Worm (Caenorhabditis elegans) whole organism, L2 larva: ENCODE data around the gene T06C12.14.

Experiments
- C34F6.9 ChIP-seq: fragments of 150-350 bp; optimal IDR thresholded peaks from 2 replicates; lab custom pipeline; 2014; ENCODE audit warnings: missing biosample characterization, missing genetic modification characterization
- F13H6.1 ChIP-seq: sonication (generic microtip); optimal IDR thresholded peaks from 2 replicates; lab custom pipeline; 2016; ENCODE audit warnings: missing genetic modification characterization, missing compliant biosample characterization
- Y55F3AM.14 ChIP-seq: fragments of 200-800 bp; sonication (Bioruptor generic); optimal IDR thresholded peaks from 2 replicates; lab custom pipeline; 2018; ENCODE audit warnings: mild to moderate bottlenecking, missing genetic modification characterization, missing compliant biosample characterization
- ZK546.5 ChIP-seq: sonication (generic microtip); optimal IDR thresholded peaks from 2 replicates; lab custom pipeline; 2017; ENCODE audit warnings: missing biosample characterization, missing genetic modification characterization
- alr-1 ChIP-seq: fragments of 150-350 bp; optimal IDR thresholded peaks from 2 replicates; lab custom pipeline; 2014; ENCODE audit warnings: missing biosample characterization, missing genetic modification characterization
- aly-2 ChIP-seq: fragments of 150-350 bp; optimal IDR thresholded peaks from 2 replicates; lab custom pipeline; 2014; ENCODE audit warnings: missing biosample characterization, missing genetic modification characterization
- ama-1 ChIP-seq: fragments of 150-350 bp; optimal IDR thresholded peaks from 2 replicates; lab custom pipeline; 2018; ENCODE audit warnings: inconsistent platforms
- blmp-1 ChIP-seq: sonication (generic microtip); optimal IDR thresholded peaks from 2 replicates; lab custom pipeline; 2017; ENCODE audit warnings: missing genetic modification characterization, mild to moderate bottlenecking, missing compliant biosample characterization, antibody characterized with exemption, moderate library complexity; ENCODE audit not compliant: insufficient read depth
- ceh-16 ChIP-seq: fragments of 150-350 bp; optimal IDR thresholded peaks from 2 replicates; lab custom pipeline; 2014; ENCODE audit warnings: missing biosample characterization, missing genetic modification characterization
- ceh-82 ChIP-seq: fragments of 150-350 bp; optimal IDR thresholded peaks from 2 replicates; lab custom pipeline; 2014; ENCODE audit warnings: missing biosample characterization, missing genetic modification characterization
- crh-2 ChIP-seq: sonication (generic microtip); optimal IDR thresholded peaks from 2 replicates; lab custom pipeline; 2017; ENCODE audit warnings: missing biosample characterization, missing genetic modification characterization
- dmd-4 ChIP-seq: sonication (generic microtip); optimal IDR thresholded peaks from 2 replicates; lab custom pipeline; 2017; ENCODE audit warnings: missing biosample characterization, missing genetic modification characterization
- egl-27 ChIP-seq: sonication (generic microtip); optimal IDR thresholded peaks from 3 replicates; lab custom pipeline; 2017; ENCODE audit warnings: missing biosample characterization, missing genetic modification reagents, missing genetic modification characterization
- elt-1 ChIP-seq: fragments of 150-350 bp; optimal IDR thresholded peaks from 2 replicates; lab custom pipeline; 2014; ENCODE audit warnings: missing biosample characterization, missing genetic modification characterization
- elt-3 ChIP-seq: sonication (generic microtip); optimal IDR thresholded peaks from 2 replicates; lab custom pipeline; 2017; ENCODE audit warnings: missing biosample characterization, missing genetic modification characterization
- fos-1 ChIP-seq: fragments of 150-350 bp; optimal IDR thresholded peaks from 2 replicates; lab custom pipeline; 2014; ENCODE audit warnings: missing biosample characterization, missing genetic modification characterization
- gmeb-1 ChIP-seq: fragments of 150-350 bp; optimal IDR thresholded peaks from 2 replicates; lab custom pipeline; 2014; ENCODE audit warnings: missing biosample characterization, missing genetic modification characterization
- lin-11 ChIP-seq: fragments of 150-350 bp; sonication (generic microtip); optimal IDR thresholded peaks from 2 replicates; lab custom pipeline; 2014; ENCODE audit warnings: missing biosample characterization, missing genetic modification characterization, inconsistent platforms, mixed read lengths
- lin-13 ChIP-seq: fragments of 150-350 bp; optimal IDR thresholded peaks from 2 replicates; lab custom pipeline; 2014; ENCODE audit warnings: missing biosample characterization, missing genetic modification reagents, missing genetic modification characterization
- lin-39 ChIP-seq: fragments of 150-350 bp; optimal IDR thresholded peaks from 2 replicates; lab custom pipeline; 2014; ENCODE audit warnings: missing biosample characterization, missing genetic modification reagents, missing genetic modification characterization
- lsy-2 ChIP-seq, 2 experiments: fragments of 150-350 bp in 1 of 2; sonication (generic microtip) in 1 of 2; optimal IDR thresholded peaks; 2 replicates each; lab custom pipeline; 2014 to 2017; ENCODE audit warnings: missing biosample characterization in 2 of 2, missing genetic modification characterization in 2 of 2
- mbf-1 ChIP-seq: sonication (generic microtip); optimal IDR thresholded peaks from 2 replicates; lab custom pipeline; 2017; ENCODE audit warnings: missing biosample characterization, missing genetic modification characterization
- mdl-1 ChIP-seq, 2 experiments: fragments of 150-350 bp in 1 of 2; sonication (generic microtip) in 1 of 2; optimal IDR thresholded peaks; 2 replicates each; lab custom pipeline; 2017; ENCODE audit warnings: missing biosample characterization in 2 of 2, missing genetic modification characterization in 2 of 2
- nhr-10 ChIP-seq: sonication (generic microtip); optimal IDR thresholded peaks from 2 replicates; lab custom pipeline; 2017; ENCODE audit warnings: missing biosample characterization, missing genetic modification characterization
- nhr-11 ChIP-seq: fragments of 150-350 bp; optimal IDR thresholded peaks from 2 replicates; lab custom pipeline; 2014; ENCODE audit warnings: missing biosample characterization, missing genetic modification characterization
- nhr-12 ChIP-seq: fragments of 150-350 bp; optimal IDR thresholded peaks from 2 replicates; lab custom pipeline; 2014; ENCODE audit warnings: missing biosample characterization, missing genetic modification characterization
- nhr-129 ChIP-seq: fragments of 150-350 bp; optimal IDR thresholded peaks from 2 replicates; lab custom pipeline; 2014; ENCODE audit warnings: missing biosample characterization, missing genetic modification characterization
- nhr-21 ChIP-seq: fragments of 150-350 bp; optimal IDR thresholded peaks from 2 replicates; lab custom pipeline; 2014; ENCODE audit warnings: missing biosample characterization, missing genetic modification characterization
- nhr-23 ChIP-seq: fragments of 150-350 bp; optimal IDR thresholded peaks from 2 replicates; lab custom pipeline; 2014; ENCODE audit warnings: missing biosample characterization, missing genetic modification reagents, missing genetic modification characterization
- nhr-237 ChIP-seq: fragments of 150-350 bp; optimal IDR thresholded peaks from 2 replicates; lab custom pipeline; 2014; ENCODE audit warnings: missing biosample characterization, missing genetic modification characterization
- nhr-25 ChIP-seq: fragments of 150-350 bp; sonication (generic microtip); optimal IDR thresholded peaks from 3 replicates; lab custom pipeline; 2014; ENCODE audit warnings: missing biosample characterization, missing genetic modification characterization
- nhr-6 ChIP-seq: fragments of 150-350 bp; optimal IDR thresholded peaks from 2 replicates; lab custom pipeline; 2014; ENCODE audit warnings: missing biosample characterization, missing genetic modification characterization
- nhr-77 ChIP-seq: fragments of 150-350 bp; optimal IDR thresholded peaks from 2 replicates; lab custom pipeline; 2014; ENCODE audit warnings: missing biosample characterization, missing genetic modification characterization
- peb-1 ChIP-seq: fragments of 150-350 bp; optimal IDR thresholded peaks from 2 replicates; lab custom pipeline; 2014; ENCODE audit warnings: missing biosample characterization, missing genetic modification characterization
- skn-1 ChIP-seq: sonication (generic microtip); optimal IDR thresholded peaks from 2 replicates; lab custom pipeline; 2017; ENCODE audit warnings: missing biosample characterization, missing genetic modification characterization
- sma-3 ChIP-seq: sonication (generic microtip); optimal IDR thresholded peaks from 2 replicates; lab custom pipeline; 2016; ENCODE audit warnings: missing genetic modification reagents, missing genetic modification characterization, missing compliant biosample characterization
- sma-9 ChIP-seq, 2 experiments: fragments of 150-350 bp in 1 of 2; sonication (generic microtip) in 1 of 2; optimal IDR thresholded peaks; 2 replicates each; lab custom pipeline; 2014 to 2016; ENCODE audit warnings: missing genetic modification characterization in 2 of 2, mild to moderate bottlenecking in 1 of 2, missing biosample characterization in 1 of 2, missing compliant biosample characterization in 1 of 2, missing genetic modification reagents in 1 of 2, moderate library complexity in 1 of 2
- snpc-4 ChIP-seq: fragments of 150-350 bp; optimal IDR thresholded peaks from 2 replicates; lab custom pipeline; 2014; ENCODE audit warnings: missing biosample characterization, missing genetic modification characterization
- unc-39 ChIP-seq: fragments of 150-350 bp; optimal IDR thresholded peaks from 2 replicates; lab custom pipeline; 2014; ENCODE audit warnings: missing biosample characterization, missing genetic modification characterization
- unc-55 ChIP-seq: fragments of 150-350 bp; sonication (generic microtip); optimal IDR thresholded peaks from 3 replicates; lab custom pipeline; 2014; ENCODE audit warnings: missing biosample characterization, missing genetic modification reagents, missing genetic modification characterization
- unc-62 ChIP-seq: fragments of 150-350 bp; optimal IDR thresholded peaks from 2 replicates; lab custom pipeline; 2014; ENCODE audit warnings: missing biosample characterization, missing genetic modification reagents, missing genetic modification characterization
- ztf-1 ChIP-seq: fragments of 200-800 bp; sonication (Bioruptor generic); conservative IDR thresholded peaks from 2 replicates; pipeline ENCODE4 v1.3.6; 2022; ENCODE audit warnings: missing genetic modification characterization, missing compliant biosample characterization
- ztf-11 ChIP-seq: sonication (generic microtip); optimal IDR thresholded peaks from 2 replicates; lab custom pipeline; 2017; ENCODE audit warnings: missing biosample characterization, missing genetic modification characterization

The T06C12.14 gene

DNA sequence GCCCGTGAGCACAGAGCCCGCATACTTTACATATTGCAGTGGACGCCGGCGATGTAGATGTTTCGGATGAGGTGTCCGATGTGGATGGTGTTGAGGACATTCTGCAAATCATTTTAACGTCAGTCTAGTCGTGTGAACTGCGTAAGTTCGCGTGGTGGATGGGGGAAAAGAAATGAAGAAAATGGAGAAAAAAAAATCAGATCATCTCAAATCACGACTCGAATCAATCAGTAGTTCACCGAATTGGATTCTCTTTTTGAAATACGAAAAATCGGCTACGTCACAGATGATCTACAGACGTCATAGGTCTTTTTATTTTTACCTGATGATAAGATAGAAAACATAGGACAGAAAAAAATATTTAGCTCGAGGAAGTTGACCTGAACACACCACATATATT is 23.5 kb upstream of the T06C12.14 start, which contains the start of gene nhr-102:
Gene nhr-102, minus strand, starts transcription at position 101 of the 400 bp plus-strand sequence.
- TF ChIP-seq gmeb-1 (no peak), lin-11 (tag; lab: Kevin White, UChicago) (no peak), egl-27 (tag; lab: Kevin White, UChicago) (no peak), ceh-82 (tag; lab: Kevin White, UChicago) (no peak), sma-9 (GFP tag; optimal IDR thresholded peaks at IDR 0.05; lab: Kevin White, UChicago) (no peak), sma-9 (tag; optimal IDR thresholded peaks at IDR 0.05; lab: Kevin White, UChicago) (no peak), nhr-77 (tag; lab: Kevin White, UChicago) (no peak), elt-3 (tag; lab: Kevin White, UChicago) (no peak), ztf-11 (tag; lab: Kevin White, UChicago) (no peak)
- TF ChIP-seq, all 48 proteins: peak for 0

- TF ChIP-seq lsy-2 (tag; optimal IDR thresholded peaks at IDR 0.05; lab: Kevin White, UChicago) (no peak), gmeb-1 (no peak), unc-55 (GFP tag; lab: Kevin White, UChicago) (no peak), unc-39 (tag; lab: Kevin White, UChicago) (no peak), Y55F3AM.14 (GFP tag; lab: Kevin White, UChicago) (no peak), snpc-4 (tag; lab: Kevin White, UChicago) (no peak), nhr-237 (tag; lab: Kevin White, UChicago) (no peak), mbf-1 (tag; lab: Kevin White, UChicago) (no peak), elt-1 (tag; lab: Kevin White, UChicago) (no peak), ZK546.5 (no peak), sma-9 (GFP tag; optimal IDR thresholded peaks at IDR 0.05; lab: Kevin White, UChicago) (no peak), sma-9 (tag; optimal IDR thresholded peaks at IDR 0.05; lab: Kevin White, UChicago) (no peak), ztf-1 (GFP tag; lab: Robert Waterston, UW) (no peak), peb-1 (tag; lab: Kevin White, UChicago) (no peak), fos-1 (no peak), F13H6.1 (tag; lab: Kevin White, UChicago) (no peak), nhr-11 (no peak), aly-2 (tag; lab: Kevin White, UChicago) (no peak), lin-13 (no peak), crh-2 (tag; lab: Kevin White, UChicago) (no peak)
These were observed 20.3 kb upstream of the T06C12.14 start, which contains the start of gene nhr-84 for ce11 chrV:15879508-15879907. nhr-84 (minus strand) TSS chrV:15879608.

DNA sequence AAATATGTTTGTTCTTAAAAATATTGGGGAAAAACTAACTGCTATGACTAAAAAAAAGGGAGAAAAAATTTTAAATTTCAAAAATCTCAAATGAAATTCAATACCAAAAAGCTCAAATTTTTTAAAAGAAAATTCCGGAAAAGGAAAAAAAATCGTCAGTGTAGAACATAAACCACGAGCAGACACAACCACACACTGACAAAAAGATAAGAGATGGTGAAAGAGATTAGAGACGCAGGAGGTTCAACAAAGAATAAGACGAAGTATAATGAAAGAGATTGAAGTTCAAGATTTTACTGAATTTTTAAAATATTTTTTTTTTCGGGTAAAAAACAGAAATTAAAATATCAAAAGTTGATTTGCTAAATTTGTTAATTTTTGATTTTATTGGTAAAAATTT is 19.8 kb upstream of the T06C12.14 start:
- TF ChIP-seq nhr-10 (no peak), ztf-1 (GFP tag; lab: Robert Waterston, UW) (no peak), elt-3 (tag; lab: Kevin White, UChicago) (no peak), sma-3 (no peak), dmd-4 (no peak), fos-1 (peak; percentile 76), sma-9 (GFP tag; optimal IDR thresholded peaks at IDR 0.05; lab: Kevin White, UChicago) (peak; percentile 20), sma-9 (tag; optimal IDR thresholded peaks at IDR 0.05; lab: Kevin White, UChicago) (no peak), nhr-23 (no peak), ama-1 (no peak), Y55F3AM.14 (GFP tag; lab: Kevin White, UChicago) (peak; percentile 1)

ce11 chrV:15880705-15881104 is 19.1 kb upstream of the T06C12.14 start:
- no peak for TF ChIP-seq ceh-16 (tag; lab: Kevin White, UChicago)
- TF ChIP-seq lsy-2 (tag; optimal IDR thresholded peaks at IDR 0.05; lab: Kevin White, UChicago), result peak in 1 of 2 experiments; percentile 9
- TF ChIP-seq F13H6.1 (tag; lab: Kevin White, UChicago), result peak; percentile 57
- TF ChIP-seq snpc-4 (tag; lab: Kevin White, UChicago), result no peak
- no peak for TF ChIP-seq dmd-4
- TF ChIP-seq nhr-25 (tag; lab: Kevin White, UChicago), result peak; percentile 47
- TF ChIP-seq elt-1 (tag; lab: Kevin White, UChicago), result no peak
- TF ChIP-seq egl-27 (tag; lab: Kevin White, UChicago), result no peak
- no peak for TF ChIP-seq peb-1 (tag; lab: Kevin White, UChicago)
- no peak for TF ChIP-seq lin-39 (tag; lab: Kevin White, UChicago)
- no peak for TF ChIP-seq mdl-1 (tag; optimal IDR thresholded peaks at IDR 0.05; lab: Kevin White, UChicago)
- peak; percentile 85 for TF ChIP-seq fos-1
- TF ChIP-seq sma-9 (GFP tag; optimal IDR thresholded peaks at IDR 0.05; lab: Kevin White, UChicago), result peak; percentile 10
- TF ChIP-seq sma-9 (tag; optimal IDR thresholded peaks at IDR 0.05; lab: Kevin White, UChicago), result no peak
- no peak for TF ChIP-seq nhr-77 (tag; lab: Kevin White, UChicago)
- TF ChIP-seq nhr-129 (tag; lab: Kevin White, UChicago), result peak; percentile 94
- peak; percentile 25 for TF ChIP-seq gmeb-1
- no peak for TF ChIP-seq ZK546.5
- TF ChIP-seq nhr-12 (tag; lab: Kevin White, UChicago), result no peak
- no peak for TF ChIP-seq ama-1
- TF ChIP-seq C34F6.9 (tag; lab: Kevin White, UChicago), result peak; percentile 73
- TF ChIP-seq unc-39 (tag; lab: Kevin White, UChicago), result no peak
- peak; percentile 98 for TF ChIP-seq skn-1 (tag; lab: Kevin White, UChicago)
- TF ChIP-seq nhr-21 (tag; lab: Kevin White, UChicago), result peak; percentile 57
- TF ChIP-seq lin-13, result peak; percentile 19
- no peak for TF ChIP-seq mbf-1 (tag; lab: Kevin White, UChicago)
- peak; percentile 79 for TF ChIP-seq crh-2 (tag; lab: Kevin White, UChicago)
- TF ChIP-seq lin-11 (tag; lab: Kevin White, UChicago), result no peak
- TF ChIP-seq sma-3, result peak; percentile 54
- TF ChIP-seq alr-1 (tag; lab: Kevin White, UChicago), result no peak
- TF ChIP-seq blmp-1 (tag; lab: Kevin White, UChicago), result peak; percentile 5
- TF ChIP-seq nhr-6 (tag; lab: Kevin White, UChicago), result peak; percentile 14
- TF ChIP-seq unc-62 (GFP tag; lab: Kevin White, UChicago), result no peak
- TF ChIP-seq nhr-10, result no peak
- TF ChIP-seq Y55F3AM.14 (GFP tag; lab: Kevin White, UChicago), result no peak
